Fruit fly (Drosophila melanogaster) S2 (cell line): ENCODE data around the gene Nup205.

Experiments
- CG8478 ChIP-seq: fragments of >200 bp; optimal IDR thresholded peaks from 2 replicates; lab custom pipeline; 2018
- CTCF ChIP-seq, 2 experiments: fragments of >200 bp; optimal IDR thresholded peaks; 2 replicates each; lab custom pipeline; 2018

dm6 chrX:19825191-19825590 lies 26.8 kb upstream of the Nup205 start:
- no peak for TF ChIP-seq CTCF (optimal IDR thresholded peaks at IDR 0.05; lab: Kevin White, UChicago)
- no peak for TF ChIP-seq CG8478 (lab: Kevin White, UChicago)
